ENCODE assay signal across 4 worm cellular contexts in the genomic region with DNA sequence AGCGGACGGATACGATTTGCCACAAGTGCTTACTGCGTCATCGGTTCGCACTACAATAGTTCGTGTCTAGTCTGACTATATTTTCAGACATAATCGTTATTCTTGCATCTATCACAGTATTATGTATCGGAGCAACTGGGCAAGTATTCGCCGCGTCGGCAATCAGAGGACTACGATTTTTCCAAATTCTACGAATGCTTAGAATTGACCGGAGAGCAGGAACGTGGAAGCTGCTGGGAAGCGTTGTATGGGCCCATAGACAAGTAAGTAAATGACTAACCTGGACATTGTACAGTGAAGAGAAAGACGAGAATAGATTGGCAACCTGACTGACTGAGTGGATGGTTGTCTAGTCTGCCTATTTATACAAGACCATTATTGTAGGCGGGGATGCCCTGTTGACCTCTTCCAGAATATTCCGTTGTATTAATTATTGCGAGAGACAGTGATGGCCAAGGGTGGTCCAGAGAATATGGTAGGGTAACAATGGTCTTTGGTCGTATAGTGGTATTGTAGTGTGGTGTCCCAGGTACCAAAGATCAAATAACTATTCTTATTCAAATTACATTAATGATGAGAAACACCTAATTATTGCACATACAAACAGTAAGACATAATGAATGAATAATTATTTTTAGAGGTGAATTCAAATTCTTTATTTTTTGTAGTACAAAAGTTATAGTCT.
TF ChIP-seq lines count a peak whose summit lies in the region.

TSS of gene clec-266 (minus strand) at position 364 of the 685 bp plus-strand sequence.

TF ChIP-seq in whole organism, early embryonic, 17 proteins besides CTCF, POLR2A, EP300 and RAD21:
- peak; percentile 2; the same call in 1 of the 2 replicates for TF ChIP-seq flt-1 (GFP tag; IDR thresholded peaks at IDR 0.05; lab: Robert Waterston, UW)
- TF ChIP-seq ama-1 (optimal IDR thresholded peaks at IDR 0.05; lab: Kevin White, UChicago), result peak; percentile 94
- no peak for TF ChIP-seq hmbx-1 (tag; optimal IDR thresholded peaks at IDR 0.05; lab: Kevin White, UChicago)

TF ChIP-seq in whole organism, late embryonic, 69 proteins besides CTCF, POLR2A, EP300 and RAD21:
- TF ChIP-seq unc-86 (tag; optimal IDR thresholded peaks at IDR 0.05; lab: Kevin White, UChicago), result no peak
- no peak for TF ChIP-seq sox-4 (tag; optimal IDR thresholded peaks at IDR 0.05; lab: Kevin White, UChicago)
- TF ChIP-seq pax-1 (tag; optimal IDR thresholded peaks at IDR 0.05; lab: Kevin White, UChicago), result no peak
- TF ChIP-seq ceh-24 (tag; optimal IDR thresholded peaks at IDR 0.05; lab: Kevin White, UChicago), result no peak
- peak; percentile 25 for TF ChIP-seq ref-2 (tag; optimal IDR thresholded peaks at IDR 0.05; lab: Kevin White, UChicago)
- no peak for TF ChIP-seq ceh-14 (tag; optimal IDR thresholded peaks at IDR 0.05; lab: Kevin White, UChicago)
- peak; percentile 18 for TF ChIP-seq unc-55 (GFP tag; optimal IDR thresholded peaks at IDR 0.05; lab: Kevin White, UChicago)
- TF ChIP-seq unc-3 (GFP tag; conservative IDR thresholded peaks at IDR 0.05; lab: Robert Waterston, UW), result no peak
- no peak for TF ChIP-seq unc-3 (tag; optimal IDR thresholded peaks at IDR 0.05; lab: Kevin White, UChicago)
- TF ChIP-seq sox-2 (GFP tag; IDR thresholded peaks at IDR 0.05; lab: Robert Waterston, UW), result peak; percentile 70
- TF ChIP-seq fax-1 (tag; optimal IDR thresholded peaks at IDR 0.05; lab: Kevin White, UChicago), result no peak
- TF ChIP-seq ceh-45 (GFP tag; IDR thresholded peaks at IDR 0.05; lab: Robert Waterston, UW), result no peak
- no peak for TF ChIP-seq ceh-48 (tag; optimal IDR thresholded peaks at IDR 0.05; lab: Kevin White, UChicago)
- peak; percentile 11 for TF ChIP-seq ceh-31 (tag; optimal IDR thresholded peaks at IDR 0.05; lab: Kevin White, UChicago)
- peak; percentile 31 for TF ChIP-seq ama-1 (optimal IDR thresholded peaks at IDR 0.05; lab: Kevin White, UChicago)
- no peak for TF ChIP-seq npax-4 (tag; optimal IDR thresholded peaks at IDR 0.05; lab: Kevin White, UChicago)
TF ChIP-seq in whole organism, late embryonic: peak in this region for 5.

TF ChIP-seq in whole organism, midembryonic, 9 proteins besides CTCF, POLR2A, EP300 and RAD21:
- TF ChIP-seq flt-1 (GFP tag; IDR thresholded peaks at IDR 0.05; lab: Robert Waterston, UW) (0 out of 2 replicates have a peak, but pooled peaks have one; percentile 23), med-1 (GFP tag; optimal IDR thresholded peaks at IDR 0.05; lab: Kevin White, UChicago; ENCODE audit: insufficient read depth) (no peak)

TF ChIP-seq in whole organism, mixed stage, embryonic, 35 proteins besides CTCF, POLR2A, EP300 and RAD21:
- TF ChIP-seq ceh-43 (GFP tag; optimal IDR thresholded peaks at IDR 0.05; lab: Kevin White, UChicago), result peak; percentile 18
- TF ChIP-seq cnd-1 (tag; optimal IDR thresholded peaks at IDR 0.05; lab: Kevin White, UChicago), result no peak
- TF ChIP-seq zip-8 (tag; optimal IDR thresholded peaks at IDR 0.05; lab: Kevin White, UChicago), result no peak
- no peak for TF ChIP-seq tbx-8 (GFP tag; optimal IDR thresholded peaks at IDR 0.05; lab: Kevin White, UChicago)
- TF ChIP-seq nhr-76 (tag; optimal IDR thresholded peaks at IDR 0.05; lab: Kevin White, UChicago), result no peak
- peak; percentile 63 for TF ChIP-seq unc-39 (tag; optimal IDR thresholded peaks at IDR 0.05; lab: Kevin White, UChicago)
- peak; percentile 57 for TF ChIP-seq nhr-2 (tag; optimal IDR thresholded peaks at IDR 0.05; lab: Kevin White, UChicago)
- peak; percentile 44 for TF ChIP-seq nhr-12 (tag; optimal IDR thresholded peaks at IDR 0.05; lab: Kevin White, UChicago)
- peak; percentile 36 for TF ChIP-seq ceh-39 (tag; optimal IDR thresholded peaks at IDR 0.05; lab: Kevin White, UChicago)
- no peak for TF ChIP-seq blmp-1 (tag; optimal IDR thresholded peaks at IDR 0.05; lab: Kevin White, UChicago)
